Fruit fly (Drosophila melanogaster) whole organism, embryonic: ENCODE results near the gene CG7653.

Experiments used
- CG17385 ChIP-seq: fragments of 200-800 bp; sonication (Bioruptor generic); optimal IDR thresholded peaks from 3 replicates; lab custom pipeline; 2018; ENCODE audit warnings: missing biosample characterization, mild to moderate bottlenecking, missing genetic modification characterization
- CG32772 ChIP-seq: fragments of 200-800 bp; sonication (Bioruptor generic); IDR thresholded peaks from 2 replicates; pipeline ENCODE4 v1.3.6; 2022; ENCODE audit warnings: missing biosample characterization, missing genetic modification characterization
- CG3281 ChIP-seq: fragments of 200-800 bp; sonication (Bioruptor generic); optimal IDR thresholded peaks from 3 replicates; lab custom pipeline; 2017; ENCODE audit warnings: missing biosample characterization, mild to moderate bottlenecking, missing genetic modification characterization
- CG8478 ChIP-seq: fragments of >200 bp; optimal IDR thresholded peaks from 2 replicates; lab custom pipeline; 2018
- PHDP ChIP-seq: fragments of 200-800 bp; sonication (Bioruptor generic); optimal IDR thresholded peaks from 3 replicates; lab custom pipeline; 2018; ENCODE audit warnings: missing biosample characterization, mild to moderate bottlenecking, missing genetic modification characterization, moderate library complexity
- Ravus ChIP-seq: fragments of 200-800 bp; sonication (Bioruptor generic); IDR thresholded peaks from 2 replicates; pipeline ENCODE4 v1.3.6; 2022; ENCODE audit warnings: missing biosample characterization, missing genetic modification characterization
- cas ChIP-seq: fragments of 200-800 bp; sonication (Bioruptor generic); IDR thresholded peaks from 2 replicates; pipeline ENCODE4 v1.3.6; 2022; ENCODE audit warnings: missing biosample characterization, missing genetic modification characterization
- cato ChIP-seq: fragments of 200-800 bp; sonication (Bioruptor generic); optimal IDR thresholded peaks from 2 replicates; lab custom pipeline; 2016; ENCODE audit warnings: missing biosample characterization, missing genetic modification characterization, borderline replicate concordance
- fu2 ChIP-seq: fragments of 200-800 bp; sonication (Bioruptor generic); optimal IDR thresholded peaks from 2 replicates; lab custom pipeline; 2016; ENCODE audit warnings: missing biosample characterization, missing genetic modification characterization
- hb ChIP-seq: fragments of 200-800 bp; sonication (Bioruptor generic); IDR thresholded peaks from 3 replicates; pipeline ENCODE4 v1.3.6; 2022; ENCODE audit warnings: missing biosample characterization, missing genetic modification characterization; ENCODE audit not compliant: partially characterized antibody
- kni ChIP-seq: fragments of 200-800 bp; sonication (Bioruptor generic); optimal IDR thresholded peaks from 3 replicates; lab custom pipeline; 2017; ENCODE audit warnings: mild to moderate bottlenecking, missing biosample characterization, missing genetic modification reagents, missing genetic modification characterization
- pita ChIP-seq: fragments of 200-800 bp; sonication (Bioruptor generic); optimal IDR thresholded peaks from 2 replicates; lab custom pipeline; 2017; ENCODE audit warnings: missing biosample characterization, mild to moderate bottlenecking, missing genetic modification characterization
- slbo ChIP-seq: fragments of 200-800 bp; sonication (Bioruptor generic); IDR thresholded peaks from 2 replicates; pipeline ENCODE4 v1.3.6; 2022; ENCODE audit warnings: missing biosample characterization, missing genetic modification characterization
- wek ChIP-seq: fragments of 200-800 bp; sonication (Bioruptor generic); optimal IDR thresholded peaks from 3 replicates; lab custom pipeline; 2018; ENCODE audit warnings: missing biosample characterization, mild to moderate bottlenecking, missing genetic modification characterization, moderate library complexity

DNA sequence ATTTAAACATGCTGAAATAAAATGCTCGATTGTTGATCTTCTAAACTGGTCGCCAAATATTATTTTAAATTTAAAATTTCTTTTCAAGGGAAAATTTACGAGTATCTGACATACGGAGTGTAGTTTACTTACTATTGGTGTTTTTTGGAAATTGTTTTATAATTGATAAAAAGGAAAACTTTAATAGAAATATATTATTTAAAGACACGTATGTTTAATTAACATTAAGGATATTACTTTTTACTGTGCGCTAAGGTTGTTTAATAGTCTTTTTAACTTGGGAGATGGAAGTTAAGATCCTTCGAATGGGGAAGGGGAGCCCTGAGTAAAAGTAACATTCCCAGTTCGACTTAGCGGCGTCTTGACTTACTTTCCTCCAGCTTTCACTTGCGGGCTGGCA, at the start of gene CG7653:
- TF ChIP-seq CG32772 (GFP tag; lab: Robert Waterston, UW) = no peak
- TF ChIP-seq fu2 (GFP tag; lab: Kevin White, UChicago) = no peak
- no peak for TF ChIP-seq slbo (GFP tag; lab: Robert Waterston, UW)
- no peak for TF ChIP-seq wek (GFP tag; lab: Kevin White, UChicago)
- TF ChIP-seq kni = no peak
- TF ChIP-seq CG8478 (lab: Kevin White, UChicago) = no peak
- no peak for TF ChIP-seq CG3281
- TF ChIP-seq cato (GFP tag; lab: Kevin White, UChicago) = no peak
- TF ChIP-seq pita (GFP tag; lab: Kevin White, UChicago) = no peak
- no peak for TF ChIP-seq cas (GFP tag; lab: Robert Waterston, UW)
- no peak for TF ChIP-seq Ravus (GFP tag; lab: Robert Waterston, UW)
- TF ChIP-seq hb (GFP tag; lab: Robert Waterston, UW) = no peak
- no peak for TF ChIP-seq CG17385
- no peak for TF ChIP-seq PHDP (tag; lab: Kevin White, UChicago)
